Worm (Caenorhabditis elegans) whole organism, L2 larva: ENCODE results near the gene F23B2.10.

Experiments
- C34F6.9 ChIP-seq: fragments of 150-350 bp; optimal IDR thresholded peaks from 2 replicates; lab custom pipeline; 2014; ENCODE audit warnings: missing biosample characterization, missing genetic modification characterization
- R02D3.7 ChIP-seq: fragments of 150-350 bp; optimal IDR thresholded peaks from 2 replicates; lab custom pipeline; 2014; ENCODE audit warnings: missing biosample characterization, missing genetic modification characterization
- Y55F3AM.14 ChIP-seq: fragments of 200-800 bp; sonication (Bioruptor generic); optimal IDR thresholded peaks from 2 replicates; lab custom pipeline; 2018; ENCODE audit warnings: mild to moderate bottlenecking, missing genetic modification characterization, missing compliant biosample characterization
- ZK546.5 ChIP-seq: sonication (generic microtip); optimal IDR thresholded peaks from 2 replicates; lab custom pipeline; 2017; ENCODE audit warnings: missing biosample characterization, missing genetic modification characterization
- alr-1 ChIP-seq: fragments of 150-350 bp; optimal IDR thresholded peaks from 2 replicates; lab custom pipeline; 2014; ENCODE audit warnings: missing biosample characterization, missing genetic modification characterization
- aly-2 ChIP-seq: fragments of 150-350 bp; optimal IDR thresholded peaks from 2 replicates; lab custom pipeline; 2014; ENCODE audit warnings: missing biosample characterization, missing genetic modification characterization
- ama-1 ChIP-seq: fragments of 150-350 bp; optimal IDR thresholded peaks from 2 replicates; lab custom pipeline; 2018; ENCODE audit warnings: inconsistent platforms
- blmp-1 ChIP-seq: sonication (generic microtip); optimal IDR thresholded peaks from 2 replicates; lab custom pipeline; 2017; ENCODE audit warnings: missing genetic modification characterization, mild to moderate bottlenecking, missing compliant biosample characterization, antibody characterized with exemption, moderate library complexity; ENCODE audit not compliant: insufficient read depth
- ceh-16 ChIP-seq: fragments of 150-350 bp; optimal IDR thresholded peaks from 2 replicates; lab custom pipeline; 2014; ENCODE audit warnings: missing biosample characterization, missing genetic modification characterization
- ceh-82 ChIP-seq: fragments of 150-350 bp; optimal IDR thresholded peaks from 2 replicates; lab custom pipeline; 2014; ENCODE audit warnings: missing biosample characterization, missing genetic modification characterization
- crh-2 ChIP-seq: sonication (generic microtip); optimal IDR thresholded peaks from 2 replicates; lab custom pipeline; 2017; ENCODE audit warnings: missing biosample characterization, missing genetic modification characterization
- dmd-4 ChIP-seq: sonication (generic microtip); optimal IDR thresholded peaks from 2 replicates; lab custom pipeline; 2017; ENCODE audit warnings: missing biosample characterization, missing genetic modification characterization
- egl-27 ChIP-seq: sonication (generic microtip); optimal IDR thresholded peaks from 3 replicates; lab custom pipeline; 2017; ENCODE audit warnings: missing biosample characterization, missing genetic modification reagents, missing genetic modification characterization
- elt-1 ChIP-seq: fragments of 150-350 bp; optimal IDR thresholded peaks from 2 replicates; lab custom pipeline; 2014; ENCODE audit warnings: missing biosample characterization, missing genetic modification characterization
- elt-3 ChIP-seq: sonication (generic microtip); optimal IDR thresholded peaks from 2 replicates; lab custom pipeline; 2017; ENCODE audit warnings: missing biosample characterization, missing genetic modification characterization
- fos-1 ChIP-seq: fragments of 150-350 bp; optimal IDR thresholded peaks from 2 replicates; lab custom pipeline; 2014; ENCODE audit warnings: missing biosample characterization, missing genetic modification characterization
- gmeb-1 ChIP-seq: fragments of 150-350 bp; optimal IDR thresholded peaks from 2 replicates; lab custom pipeline; 2014; ENCODE audit warnings: missing biosample characterization, missing genetic modification characterization
- lin-11 ChIP-seq: fragments of 150-350 bp; sonication (generic microtip); optimal IDR thresholded peaks from 2 replicates; lab custom pipeline; 2014; ENCODE audit warnings: missing biosample characterization, missing genetic modification characterization, inconsistent platforms, mixed read lengths
- lin-13 ChIP-seq: fragments of 150-350 bp; optimal IDR thresholded peaks from 2 replicates; lab custom pipeline; 2014; ENCODE audit warnings: missing biosample characterization, missing genetic modification reagents, missing genetic modification characterization
- lin-39 ChIP-seq: fragments of 150-350 bp; optimal IDR thresholded peaks from 2 replicates; lab custom pipeline; 2014; ENCODE audit warnings: missing biosample characterization, missing genetic modification reagents, missing genetic modification characterization
- lsy-2 ChIP-seq, 2 experiments: fragments of 150-350 bp in 1 of 2; sonication (generic microtip) in 1 of 2; optimal IDR thresholded peaks; 2 replicates each; lab custom pipeline; 2014 to 2017; ENCODE audit warnings: missing biosample characterization in 2 of 2, missing genetic modification characterization in 2 of 2
- mab-5 ChIP-seq: fragments of 150-350 bp; optimal IDR thresholded peaks from 2 replicates; lab custom pipeline; 2014; ENCODE audit warnings: missing biosample characterization, missing genetic modification characterization
- mbf-1 ChIP-seq: sonication (generic microtip); optimal IDR thresholded peaks from 2 replicates; lab custom pipeline; 2017; ENCODE audit warnings: missing biosample characterization, missing genetic modification characterization
- mdl-1 ChIP-seq, 2 experiments: fragments of 150-350 bp in 1 of 2; sonication (generic microtip) in 1 of 2; optimal IDR thresholded peaks; 2 replicates each; lab custom pipeline; 2017; ENCODE audit warnings: missing biosample characterization in 2 of 2, missing genetic modification characterization in 2 of 2
- nhr-10 ChIP-seq: sonication (generic microtip); optimal IDR thresholded peaks from 2 replicates; lab custom pipeline; 2017; ENCODE audit warnings: missing biosample characterization, missing genetic modification characterization
- nhr-11 ChIP-seq: fragments of 150-350 bp; optimal IDR thresholded peaks from 2 replicates; lab custom pipeline; 2014; ENCODE audit warnings: missing biosample characterization, missing genetic modification characterization
- nhr-12 ChIP-seq: fragments of 150-350 bp; optimal IDR thresholded peaks from 2 replicates; lab custom pipeline; 2014; ENCODE audit warnings: missing biosample characterization, missing genetic modification characterization
- nhr-129 ChIP-seq: fragments of 150-350 bp; optimal IDR thresholded peaks from 2 replicates; lab custom pipeline; 2014; ENCODE audit warnings: missing biosample characterization, missing genetic modification characterization
- nhr-21 ChIP-seq: fragments of 150-350 bp; optimal IDR thresholded peaks from 2 replicates; lab custom pipeline; 2014; ENCODE audit warnings: missing biosample characterization, missing genetic modification characterization
- nhr-23 ChIP-seq: fragments of 150-350 bp; optimal IDR thresholded peaks from 2 replicates; lab custom pipeline; 2014; ENCODE audit warnings: missing biosample characterization, missing genetic modification reagents, missing genetic modification characterization
- nhr-25 ChIP-seq: fragments of 150-350 bp; sonication (generic microtip); optimal IDR thresholded peaks from 3 replicates; lab custom pipeline; 2014; ENCODE audit warnings: missing biosample characterization, missing genetic modification characterization
- nhr-6 ChIP-seq: fragments of 150-350 bp; optimal IDR thresholded peaks from 2 replicates; lab custom pipeline; 2014; ENCODE audit warnings: missing biosample characterization, missing genetic modification characterization
- nhr-77 ChIP-seq: fragments of 150-350 bp; optimal IDR thresholded peaks from 2 replicates; lab custom pipeline; 2014; ENCODE audit warnings: missing biosample characterization, missing genetic modification characterization
- peb-1 ChIP-seq: fragments of 150-350 bp; optimal IDR thresholded peaks from 2 replicates; lab custom pipeline; 2014; ENCODE audit warnings: missing biosample characterization, missing genetic modification characterization
- sem-4 ChIP-seq: fragments of 150-350 bp; optimal IDR thresholded peaks from 2 replicates; lab custom pipeline; 2014; ENCODE audit warnings: missing biosample characterization, missing genetic modification reagents, missing genetic modification characterization
- skn-1 ChIP-seq: sonication (generic microtip); optimal IDR thresholded peaks from 2 replicates; lab custom pipeline; 2017; ENCODE audit warnings: missing biosample characterization, missing genetic modification characterization
- sma-3 ChIP-seq: sonication (generic microtip); optimal IDR thresholded peaks from 2 replicates; lab custom pipeline; 2016; ENCODE audit warnings: missing genetic modification reagents, missing genetic modification characterization, missing compliant biosample characterization
- sma-9 ChIP-seq, 2 experiments: fragments of 150-350 bp in 1 of 2; sonication (generic microtip) in 1 of 2; optimal IDR thresholded peaks; 2 replicates each; lab custom pipeline; 2014 to 2016; ENCODE audit warnings: missing genetic modification characterization in 2 of 2, mild to moderate bottlenecking in 1 of 2, missing biosample characterization in 1 of 2, missing compliant biosample characterization in 1 of 2, missing genetic modification reagents in 1 of 2, moderate library complexity in 1 of 2
- snpc-4 ChIP-seq: fragments of 150-350 bp; optimal IDR thresholded peaks from 2 replicates; lab custom pipeline; 2014; ENCODE audit warnings: missing biosample characterization, missing genetic modification characterization
- unc-39 ChIP-seq: fragments of 150-350 bp; optimal IDR thresholded peaks from 2 replicates; lab custom pipeline; 2014; ENCODE audit warnings: missing biosample characterization, missing genetic modification characterization
- unc-55 ChIP-seq: fragments of 150-350 bp; sonication (generic microtip); optimal IDR thresholded peaks from 3 replicates; lab custom pipeline; 2014; ENCODE audit warnings: missing biosample characterization, missing genetic modification reagents, missing genetic modification characterization
- unc-62 ChIP-seq: fragments of 150-350 bp; optimal IDR thresholded peaks from 2 replicates; lab custom pipeline; 2014; ENCODE audit warnings: missing biosample characterization, missing genetic modification reagents, missing genetic modification characterization
- zag-1 ChIP-seq: fragments of 150-350 bp; optimal IDR thresholded peaks from 2 replicates; lab custom pipeline; 2014; ENCODE audit warnings: missing biosample characterization, missing genetic modification characterization
- ztf-1 ChIP-seq: fragments of 200-800 bp; sonication (Bioruptor generic); conservative IDR thresholded peaks from 2 replicates; pipeline ENCODE4 v1.3.6; 2022; ENCODE audit warnings: missing genetic modification characterization, missing compliant biosample characterization
- ztf-11 ChIP-seq: sonication (generic microtip); optimal IDR thresholded peaks from 2 replicates; lab custom pipeline; 2017; ENCODE audit warnings: missing biosample characterization, missing genetic modification characterization
- ztf-4 ChIP-seq: fragments of 150-350 bp; optimal IDR thresholded peaks from 2 replicates; lab custom pipeline; 2014; ENCODE audit warnings: missing biosample characterization, missing genetic modification characterization

The F23B2.10 gene

ce11 chrIV:9154263-9154662 is at the start of gene F23B2.10:
Gene F23B2.10, minus strand, starts transcription at chrIV:9154363.
- TF ChIP-seq R02D3.7 (tag; lab: Kevin White, UChicago): no peak
- TF ChIP-seq fos-1 (tag; lab: Kevin White, UChicago): no peak
- no peak for TF ChIP-seq aly-2 (tag; lab: Kevin White, UChicago)

ce11 chrIV:9199939-9200202 is 45.7 kb upstream of the F23B2.10 start, which contains the start of gene wnk-1:
Gene wnk-1, plus strand, starts transcription at chrIV:9200103.
- TF ChIP-seq fos-1 (tag; lab: Kevin White, UChicago) (no peak), nhr-6 (tag; lab: Kevin White, UChicago) (no peak), crh-2 (tag; lab: Kevin White, UChicago) (no peak), ztf-4 (tag; lab: Kevin White, UChicago) (no peak), nhr-129 (tag; lab: Kevin White, UChicago) (no peak)
- TF ChIP-seq, all 48 proteins: peak for 0

ce11 chrIV:9199148-9199938 is 45.2 kb upstream of the F23B2.10 start:
- TF ChIP-seq fos-1 (tag; lab: Kevin White, UChicago) (peak; percentile 24), Y55F3AM.14 (GFP tag; lab: Kevin White, UChicago) (no peak)

- TF ChIP-seq C34F6.9 (tag; lab: Kevin White, UChicago) (no peak), zag-1 (no peak), nhr-21 (tag; lab: Kevin White, UChicago) (peak; percentile 84), ceh-82 (tag; lab: Kevin White, UChicago) (no peak), ZK546.5 (tag; lab: Kevin White, UChicago) (no peak), mdl-1 (tag; optimal IDR thresholded peaks at IDR 0.05; lab: Kevin White, UChicago) (peak in 1 of 2 experiments; percentile 50), mab-5 (tag; lab: Kevin White, UChicago) (no peak), egl-27 (tag; lab: Kevin White, UChicago) (peak; percentile 35), sma-9 (GFP tag; optimal IDR thresholded peaks at IDR 0.05; lab: Kevin White, UChicago) (peak; percentile 59), sma-9 (tag; optimal IDR thresholded peaks at IDR 0.05; lab: Kevin White, UChicago) (no peak), skn-1 (tag; lab: Kevin White, UChicago) (no peak), R02D3.7 (tag; lab: Kevin White, UChicago) (no peak), lin-13 (GFP tag; lab: Kevin White, UChicago) (no peak), unc-39 (no peak), lin-11 (tag; lab: Kevin White, UChicago) (no peak), ztf-11 (no peak), nhr-25 (peak; percentile 82), snpc-4 (tag; lab: Kevin White, UChicago) (no peak), aly-2 (tag; lab: Kevin White, UChicago) (no peak), Y55F3AM.14 (GFP tag; lab: Kevin White, UChicago) (peak; percentile 47), dmd-4 (tag; lab: Kevin White, UChicago) (no peak), nhr-10 (tag; lab: Kevin White, UChicago) (peak; percentile 1), crh-2 (tag; lab: Kevin White, UChicago) (peak; percentile 90), nhr-11 (tag; lab: Kevin White, UChicago) (no peak), elt-1 (tag; lab: Kevin White, UChicago) (no peak), sma-3 (GFP tag; lab: Kevin White, UChicago) (peak; percentile 94), elt-3 (tag; lab: Kevin White, UChicago) (no peak), mbf-1 (tag; lab: Kevin White, UChicago) (no peak), nhr-12 (tag; lab: Kevin White, UChicago) (no peak), nhr-6 (tag; lab: Kevin White, UChicago) (peak; percentile 55), nhr-23 (no peak), unc-55 (no peak), nhr-77 (tag; lab: Kevin White, UChicago) (no peak), gmeb-1 (tag; lab: Kevin White, UChicago) (peak; percentile 78), unc-62 (GFP tag; lab: Kevin White, UChicago) (no peak), blmp-1 (tag; lab: Kevin White, UChicago) (peak; percentile 48), nhr-129 (tag; lab: Kevin White, UChicago) (peak; percentile 88), ama-1 (peak; percentile 50), lin-39 (tag; lab: Kevin White, UChicago) (no peak), peb-1 (tag; lab: Kevin White, UChicago) (no peak), lsy-2 (tag; optimal IDR thresholded peaks at IDR 0.05; lab: Kevin White, UChicago) (peak in 1 of 2 experiments; percentile 59), ceh-16 (tag; lab: Kevin White, UChicago) (no peak), ztf-4 (tag; lab: Kevin White, UChicago) (peak; percentile 64), ztf-1 (GFP tag; lab: Robert Waterston, UW) (no peak), alr-1 (tag; lab: Kevin White, UChicago) (no peak), sem-4 (tag; lab: Kevin White, UChicago) (no peak)
Measured at ce11 chrIV:9198136-9198535, 44.0 kb upstream of the F23B2.10 start.
